Worm (Caenorhabditis elegans) whole organism, young adult: ENCODE measurements around the gene T13C5.6.

Experiments
- F57A8.1 ChIP-seq: fragments of 200-800 bp; sonication (Bioruptor generic); optimal IDR thresholded peaks from 2 replicates; lab custom pipeline; 2018; ENCODE audit warnings: mild to moderate bottlenecking, missing genetic modification characterization, moderate library complexity, missing compliant biosample characterization
- F57C9.4 ChIP-seq: sonication (generic microtip); optimal IDR thresholded peaks from 2 replicates; lab custom pipeline; 2017; ENCODE audit warnings: mild to moderate bottlenecking, missing genetic modification characterization, missing compliant biosample characterization
- Y56A3A.18 ChIP-seq: fragments of 200-800 bp; sonication (Bioruptor generic); IDR thresholded peaks from 2 replicates; pipeline ENCODE4 v1.3.6; 2022; ENCODE audit warnings: missing genetic modification reagents, missing genetic modification characterization, missing compliant biosample characterization
- ZK185.1 ChIP-seq: sonication (generic microtip); optimal IDR thresholded peaks from 2 replicates; lab custom pipeline; 2016; ENCODE audit warnings: mild to moderate bottlenecking, missing genetic modification characterization, missing compliant biosample characterization; ENCODE audit not compliant: poor library complexity, severe bottlenecking
- aptf-3 ChIP-seq: fragments of 200-800 bp; sonication (Bioruptor generic); IDR thresholded peaks from 2 replicates; pipeline ENCODE4 v1.3.6; 2022; ENCODE audit warnings: missing genetic modification characterization, missing compliant biosample characterization
- attf-5 ChIP-seq: fragments of 200-800 bp; sonication (Bioruptor generic); optimal IDR thresholded peaks from 2 replicates; lab custom pipeline; 2018; ENCODE audit warnings: mild to moderate bottlenecking, missing genetic modification characterization, missing compliant biosample characterization
- attf-6 ChIP-seq: fragments of 200-800 bp; sonication (Bioruptor generic); IDR thresholded peaks from 2 replicates; pipeline ENCODE4 v1.3.6; 2022; ENCODE audit warnings: missing genetic modification reagents, missing genetic modification characterization, missing compliant biosample characterization
- ceh-27 ChIP-seq: fragments of 200-800 bp; sonication (Bioruptor generic); optimal IDR thresholded peaks from 2 replicates; lab custom pipeline; 2018; ENCODE audit warnings: mild to moderate bottlenecking, missing genetic modification characterization, moderate library complexity, missing compliant biosample characterization
- ceh-40 ChIP-seq: fragments of 200-800 bp; sonication (Bioruptor generic); IDR thresholded peaks from 2 replicates; pipeline ENCODE4 v1.3.6; 2022; ENCODE audit warnings: missing genetic modification characterization, missing compliant biosample characterization
- hmg-1.2 ChIP-seq: fragments of 200-800 bp; sonication (Bioruptor generic); IDR thresholded peaks from 2 replicates; pipeline ENCODE4 v1.3.6; 2022; ENCODE audit warnings: missing genetic modification reagents, missing genetic modification characterization, missing compliant biosample characterization
- lir-1 ChIP-seq: fragments of 200-800 bp; sonication (Bioruptor generic); conservative IDR thresholded peaks from 2 replicates; pipeline ENCODE4 v1.3.6; 2022; ENCODE audit warnings: missing genetic modification reagents, missing genetic modification characterization, missing compliant biosample characterization
- lsy-27 ChIP-seq: sonication (generic microtip); optimal IDR thresholded peaks from 2 replicates; lab custom pipeline; 2017; ENCODE audit warnings: missing genetic modification characterization, mild to moderate bottlenecking, missing compliant biosample characterization, antibody characterized with exemption, missing genotype, borderline replicate concordance; ENCODE audit not compliant: insufficient read depth
- repo-1 ChIP-seq: sonication (generic microtip); optimal IDR thresholded peaks from 2 replicates; lab custom pipeline; 2017; ENCODE audit warnings: mild to moderate bottlenecking, missing genetic modification characterization, missing compliant biosample characterization
- sea-2 ChIP-seq: fragments of 200-800 bp; sonication (Bioruptor generic); IDR thresholded peaks from 2 replicates; pipeline ENCODE4 v1.3.6; 2022; ENCODE audit warnings: missing genetic modification characterization, missing compliant biosample characterization
- snpc-4 ChIP-seq, 5 experiments: fragments of 150-350 bp in 1 of 5; sonication (generic microtip) in 4 of 5; optimal IDR thresholded peaks; 2 replicates each; lab custom pipeline; 2014 to 2018; ENCODE audit warnings: missing genetic modification characterization in 5 of 5, missing biosample characterization in 3 of 5, antibody characterized with exemption in 2 of 5, mild to moderate bottlenecking in 2 of 5, missing compliant biosample characterization in 2 of 5, missing genotype in 2 of 5, moderate library complexity in 2 of 5, missing genetic modification reagents in 1 of 5
- tbx-9 ChIP-seq: sonication (generic microtip); optimal IDR thresholded peaks from 2 replicates; lab custom pipeline; 2016; ENCODE audit warnings: borderline replicate concordance, missing genetic modification characterization, inconsistent platforms, missing compliant biosample characterization
- xnd-1 ChIP-seq: sonication (generic microtip); optimal IDR thresholded peaks from 2 replicates; lab custom pipeline; 2016; ENCODE audit warnings: missing genotype, missing genetic modification reagents, missing genetic modification characterization, missing compliant biosample characterization
- ztf-3 ChIP-seq: fragments of 200-800 bp; sonication (Bioruptor generic); optimal IDR thresholded peaks from 2 replicates; lab custom pipeline; 2018; ENCODE audit warnings: mild to moderate bottlenecking, missing genetic modification characterization, missing compliant biosample characterization

T13C5.6 gene

ce11 chrX:6160427-6160826 is 47.1 kb downstream of the T13C5.6 start, which contains the start of gene odd-2:
Gene odd-2, minus strand, starts transcription at chrX:6160527.
- TF ChIP-seq sea-2 (GFP tag; lab: Robert Waterston, UW): no peak
- TF ChIP-seq lir-1: no peak
- no peak for TF ChIP-seq aptf-3 (GFP tag; lab: Robert Waterston, UW)
- TF ChIP-seq Y56A3A.18 (GFP tag; lab: Robert Waterston, UW): no peak
- TF ChIP-seq ztf-3 (GFP tag; lab: Kevin White, UChicago): no peak
- no peak for TF ChIP-seq attf-5 (GFP tag; lab: Kevin White, UChicago)
- no peak for TF ChIP-seq ceh-27
- no peak for TF ChIP-seq ceh-40 (GFP tag; lab: Robert Waterston, UW)
- no peak for TF ChIP-seq ZK185.1 (tag; lab: Kevin White, UChicago)
- TF ChIP-seq, all 124 proteins: peak for 0

ce11 chrX:6159562-6159961 is 47.9 kb downstream of the T13C5.6 start:
- TF ChIP-seq lsy-27 (tag; lab: Kevin White, UChicago) (no peak), repo-1 (tag; lab: Kevin White, UChicago) (no peak), hmg-1.2 (GFP tag; lab: Robert Waterston, UW) (no peak), F57C9.4 (tag; lab: Kevin White, UChicago) (no peak), attf-6 (no peak), F57A8.1 (no peak), attf-5 (GFP tag; lab: Kevin White, UChicago) (no peak), xnd-1 (tag; lab: Kevin White, UChicago) (no peak)

- TF ChIP-seq tbx-9 (tag; lab: Kevin White, UChicago): no peak
- no peak for TF ChIP-seq snpc-4 (GFP tag; optimal IDR thresholded peaks at IDR 0.05; lab: Kevin White, UChicago)
- TF ChIP-seq snpc-4 (tag; optimal IDR thresholded peaks at IDR 0.05; lab: Kevin White, UChicago): no peak
Observed at ce11 chrX:6157411-6157916, 50.0 kb downstream of the T13C5.6 start.
